ENCODE assay signal across 2 fruit fly cellular contexts in the genomic region with DNA sequence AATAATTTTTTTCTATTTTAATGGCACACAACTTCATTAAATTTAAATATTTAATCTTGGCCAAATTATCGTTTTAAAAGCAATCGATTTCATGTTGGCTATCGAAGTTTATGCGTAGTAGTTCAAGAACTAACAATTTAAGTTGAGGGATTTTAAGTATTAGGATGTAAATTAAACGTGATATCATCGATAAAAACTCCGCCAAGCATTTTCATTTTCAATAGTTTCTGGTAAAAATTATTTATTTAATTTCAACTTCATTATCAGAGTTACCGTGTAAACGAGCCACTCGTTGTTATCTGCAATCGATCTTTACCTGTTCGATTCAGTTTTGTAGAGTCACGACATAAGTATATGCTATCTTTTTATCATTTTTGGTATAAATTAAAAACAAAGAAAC.
A peak's percentile ranks its signal among the peaks of the same experiment; 100 is the strongest.
TF ChIP-seq lines count a peak whose summit lies in the region.

No protein-coding gene starts in this region.

TF ChIP-seq in whole organism, embryonic, 481 proteins besides CTCF, POLR2A, EP300 and RAD21 (continued from another document and continues in another):
- TF ChIP-seq D (optimal IDR thresholded peaks at IDR 0.05; lab: Kevin White, UChicago), result no peak
- TF ChIP-seq D (GFP tag; optimal IDR thresholded peaks at IDR 0.05; lab: Kevin White, UChicago), result peak; percentile 96
- peak; percentile 94 for TF ChIP-seq cwo (GFP tag; optimal IDR thresholded peaks at IDR 0.05; lab: Kevin White, UChicago)
- TF ChIP-seq al (GFP tag; IDR thresholded peaks at IDR 0.05; lab: Robert Waterston, UW), result peak; percentile 87
- peak; percentile 92 for TF ChIP-seq CG8359 (GFP tag; optimal IDR thresholded peaks at IDR 0.05; lab: Kevin White, UChicago; ENCODE audit: borderline replicate concordance)
- peak; percentile 94 for TF ChIP-seq Ptx1 (GFP tag; IDR thresholded peaks at IDR 0.05; lab: Robert Waterston, UW)
- peak; percentile 99 for TF ChIP-seq MTF-1 (GFP tag; optimal IDR thresholded peaks at IDR 0.05; lab: Kevin White, UChicago; ENCODE audit: borderline replicate concordance)
- TF ChIP-seq lilli (GFP tag; optimal IDR thresholded peaks at IDR 0.05; lab: Kevin White, UChicago), result peak; percentile 96
- peak; percentile 97 for TF ChIP-seq seq (GFP tag; IDR thresholded peaks at IDR 0.05; lab: Robert Waterston, UW)
- peak; percentile 87 for TF ChIP-seq zfh2 (GFP tag; optimal IDR thresholded peaks at IDR 0.05; lab: Kevin White, UChicago)
- TF ChIP-seq Doc2 (GFP tag; IDR thresholded peaks at IDR 0.05; lab: Robert Waterston, UW), result no peak
- TF ChIP-seq CG12219 (GFP tag; optimal IDR thresholded peaks at IDR 0.05; lab: Kevin White, UChicago), result peak; percentile 98
- TF ChIP-seq CG3281 (GFP tag; optimal IDR thresholded peaks at IDR 0.05; lab: Kevin White, UChicago), result peak; percentile 97
- no peak for TF ChIP-seq yki (optimal IDR thresholded peaks at IDR 0.05; lab: Kevin White, UChicago)
- peak; percentile 95 for TF ChIP-seq E2f1 (GFP tag; IDR thresholded peaks at IDR 0.05; lab: Robert Waterston, UW)
- peak; percentile 100 for TF ChIP-seq dmrt99B (tag; optimal IDR thresholded peaks at IDR 0.05; lab: Kevin White, UChicago)
- no peak for TF ChIP-seq CG7963 (GFP tag; IDR thresholded peaks at IDR 0.05; lab: Robert Waterston, UW; ENCODE audit: partially characterized antibody)
- peak; percentile 52 for TF ChIP-seq Dref (GFP tag; IDR thresholded peaks at IDR 0.05; lab: Robert Waterston, UW)
- TF ChIP-seq D19A (tag; optimal IDR thresholded peaks at IDR 0.05; lab: Kevin White, UChicago), result peak; percentile 99
- peak; percentile 97 for TF ChIP-seq CG7372 (GFP tag; IDR thresholded peaks at IDR 0.05; lab: Robert Waterston, UW)
- TF ChIP-seq YL-1 (GFP tag; optimal IDR thresholded peaks at IDR 0.05; lab: Kevin White, UChicago), result peak; percentile 91
- peak; percentile 97 for TF ChIP-seq onecut (GFP tag; IDR thresholded peaks at IDR 0.05; lab: Robert Waterston, UW)
- peak; percentile 84 for TF ChIP-seq CG4617 (GFP tag; optimal IDR thresholded peaks at IDR 0.05; lab: Kevin White, UChicago; ENCODE audit: borderline replicate concordance)
- TF ChIP-seq dan (GFP tag; IDR thresholded peaks at IDR 0.05; lab: Robert Waterston, UW), result peak; percentile 47; the same call in 1 of the 2 replicates
- peak; percentile 98 for TF ChIP-seq CG6254 (GFP tag; optimal IDR thresholded peaks at IDR 0.05; lab: Kevin White, UChicago)
- peak; percentile 23 for TF ChIP-seq gfzf (GFP tag; optimal IDR thresholded peaks at IDR 0.05; lab: Kevin White, UChicago)
- TF ChIP-seq CG13287 (GFP tag; IDR thresholded peaks at IDR 0.05; lab: Robert Waterston, UW; ENCODE audit: partially characterized antibody), result peak; percentile 71; the same call in 1 of the 2 replicates
- peak; percentile 93 for TF ChIP-seq CG10431 (GFP tag; optimal IDR thresholded peaks at IDR 0.05; lab: Kevin White, UChicago)
- TF ChIP-seq ci (GFP tag; IDR thresholded peaks at IDR 0.05; lab: Robert Waterston, UW), result peak; percentile 99
- peak; percentile 85 for TF ChIP-seq gt (GFP tag; IDR thresholded peaks at IDR 0.05; lab: Robert Waterston, UW)
- no peak for TF ChIP-seq hth (optimal IDR thresholded peaks at IDR 0.05; lab: Kevin White, UChicago)
- peak; percentile 95 for TF ChIP-seq chn (GFP tag; optimal IDR thresholded peaks at IDR 0.05; lab: Kevin White, UChicago)
- peak; percentile 100 for TF ChIP-seq CG10147 (GFP tag; optimal IDR thresholded peaks at IDR 0.05; lab: Kevin White, UChicago)
- peak; percentile 95 for TF ChIP-seq CG3407 (GFP tag; optimal IDR thresholded peaks at IDR 0.05; lab: Kevin White, UChicago)
- TF ChIP-seq sug (tag; optimal IDR thresholded peaks at IDR 0.05; lab: Kevin White, UChicago), result peak; percentile 97
- TF ChIP-seq unpg (GFP tag; optimal IDR thresholded peaks at IDR 0.05; lab: Kevin White, UChicago), result peak; percentile 99
- peak; percentile 92 for TF ChIP-seq Vsx1 (GFP tag; optimal IDR thresholded peaks at IDR 0.05; lab: Kevin White, UChicago)
- peak; percentile 39 for TF ChIP-seq zf30C (GFP tag; optimal IDR thresholded peaks at IDR 0.05; lab: Kevin White, UChicago)
- TF ChIP-seq sens (GFP tag; lab: Kevin White, UChicago), result peak; percentile 99
- no peak for TF ChIP-seq Lpt (GFP tag; optimal IDR thresholded peaks at IDR 0.05; lab: Kevin White, UChicago)
- TF ChIP-seq CG13894 (tag; optimal IDR thresholded peaks at IDR 0.05; lab: Kevin White, UChicago), result peak; percentile 99
- peak; percentile 71 for TF ChIP-seq CG15479 (GFP tag; optimal IDR thresholded peaks at IDR 0.05; lab: Kevin White, UChicago)
- TF ChIP-seq abd-A (tag; optimal IDR thresholded peaks at IDR 0.05; lab: Kevin White, UChicago), result no peak
- TF ChIP-seq jigr1 (GFP tag; IDR thresholded peaks at IDR 0.05; lab: Robert Waterston, UW), result peak; percentile 76; the same call in 2 of the 3 replicates
- peak; percentile 86 for TF ChIP-seq klu (GFP tag; IDR thresholded peaks at IDR 0.05; lab: Robert Waterston, UW)
- TF ChIP-seq grn (GFP tag; optimal IDR thresholded peaks at IDR 0.05; lab: Kevin White, UChicago), result peak; percentile 98
- TF ChIP-seq tna (GFP tag; IDR thresholded peaks at IDR 0.05; lab: Robert Waterston, UW; ENCODE audit: partially characterized antibody), result no peak
- peak; percentile 54 for TF ChIP-seq Poxn (GFP tag; IDR thresholded peaks at IDR 0.05; lab: Robert Waterston, UW)
- peak; percentile 99 for TF ChIP-seq fd96Cb (tag; optimal IDR thresholded peaks at IDR 0.05; lab: Kevin White, UChicago)
- TF ChIP-seq psq (GFP tag; optimal IDR thresholded peaks at IDR 0.05; lab: Kevin White, UChicago), result peak; percentile 87
- TF ChIP-seq Meics (GFP tag; optimal IDR thresholded peaks at IDR 0.05; lab: Kevin White, UChicago), result peak; percentile 99
- TF ChIP-seq CG8944 (GFP tag; optimal IDR thresholded peaks at IDR 0.05; lab: Kevin White, UChicago), result peak; percentile 87
- peak; percentile 97 for TF ChIP-seq Xbp1 (GFP tag; optimal IDR thresholded peaks at IDR 0.05; lab: Kevin White, UChicago)
- peak; percentile 57; the same call in 1 of the 2 replicates for TF ChIP-seq ham (GFP tag; IDR thresholded peaks at IDR 0.05; lab: Robert Waterston, UW)
- TF ChIP-seq CG33557 (GFP tag; optimal IDR thresholded peaks at IDR 0.05; lab: Kevin White, UChicago), result peak; percentile 99
- peak; percentile 79 for TF ChIP-seq CG17612 (GFP tag; IDR thresholded peaks at IDR 0.05; lab: Robert Waterston, UW)
- TF ChIP-seq CG8281 (tag; optimal IDR thresholded peaks at IDR 0.05; lab: Kevin White, UChicago), result peak; percentile 91
- TF ChIP-seq vfl (GFP tag; optimal IDR thresholded peaks at IDR 0.05; lab: Kevin White, UChicago), result peak; percentile 93
- TF ChIP-seq CG18262 (tag; optimal IDR thresholded peaks at IDR 0.05; lab: Kevin White, UChicago), result peak; percentile 99
- peak; percentile 91 for TF ChIP-seq Deaf1 (tag; optimal IDR thresholded peaks at IDR 0.05; lab: Kevin White, UChicago)
- peak; percentile 98 for TF ChIP-seq CG1647 (GFP tag; optimal IDR thresholded peaks at IDR 0.05; lab: Kevin White, UChicago)
- TF ChIP-seq da (GFP tag; optimal IDR thresholded peaks at IDR 0.05; lab: Kevin White, UChicago), result peak; percentile 85

TF ChIP-seq in whole organism, prepupa, 60 proteins besides CTCF, POLR2A, EP300 and RAD21 (continued from another document):
- TF ChIP-seq acj6 (GFP tag; optimal IDR thresholded peaks at IDR 0.05; lab: Kevin White, UChicago), result peak; percentile 93
- peak; percentile 92 for TF ChIP-seq CG32006 (GFP tag; optimal IDR thresholded peaks at IDR 0.05; lab: Kevin White, UChicago)
- peak; percentile 94 for TF ChIP-seq CG1621 (tag; optimal IDR thresholded peaks at IDR 0.05; lab: Kevin White, UChicago)
- TF ChIP-seq CG4318 (GFP tag; optimal IDR thresholded peaks at IDR 0.05; lab: Kevin White, UChicago), result peak; percentile 88
- TF ChIP-seq CG15336 (GFP tag; IDR thresholded peaks at IDR 0.05; lab: Robert Waterston, UW), result peak; percentile 95
- TF ChIP-seq CG9139 (GFP tag; optimal IDR thresholded peaks at IDR 0.05; lab: Kevin White, UChicago), result peak; percentile 96
- TF ChIP-seq CG3032 (tag; optimal IDR thresholded peaks at IDR 0.05; lab: Kevin White, UChicago), result peak; percentile 98
- peak; percentile 100 for TF ChIP-seq CG3919 (GFP tag; optimal IDR thresholded peaks at IDR 0.05; lab: Kevin White, UChicago)
- peak; percentile 94 for TF ChIP-seq CG8319 (GFP tag; optimal IDR thresholded peaks at IDR 0.05; lab: Kevin White, UChicago)
- peak; percentile 100 for TF ChIP-seq CG6163 (GFP tag; IDR thresholded peaks at IDR 0.05; lab: Robert Waterston, UW)
- TF ChIP-seq CG6854 (GFP tag; optimal IDR thresholded peaks at IDR 0.05; lab: Kevin White, UChicago), result peak; percentile 99
